Fruit fly (Drosophila melanogaster): ENCODE data around the gene p115.
A peak's percentile ranks its signal among the peaks of the same experiment; 100 is the strongest.

DNA sequence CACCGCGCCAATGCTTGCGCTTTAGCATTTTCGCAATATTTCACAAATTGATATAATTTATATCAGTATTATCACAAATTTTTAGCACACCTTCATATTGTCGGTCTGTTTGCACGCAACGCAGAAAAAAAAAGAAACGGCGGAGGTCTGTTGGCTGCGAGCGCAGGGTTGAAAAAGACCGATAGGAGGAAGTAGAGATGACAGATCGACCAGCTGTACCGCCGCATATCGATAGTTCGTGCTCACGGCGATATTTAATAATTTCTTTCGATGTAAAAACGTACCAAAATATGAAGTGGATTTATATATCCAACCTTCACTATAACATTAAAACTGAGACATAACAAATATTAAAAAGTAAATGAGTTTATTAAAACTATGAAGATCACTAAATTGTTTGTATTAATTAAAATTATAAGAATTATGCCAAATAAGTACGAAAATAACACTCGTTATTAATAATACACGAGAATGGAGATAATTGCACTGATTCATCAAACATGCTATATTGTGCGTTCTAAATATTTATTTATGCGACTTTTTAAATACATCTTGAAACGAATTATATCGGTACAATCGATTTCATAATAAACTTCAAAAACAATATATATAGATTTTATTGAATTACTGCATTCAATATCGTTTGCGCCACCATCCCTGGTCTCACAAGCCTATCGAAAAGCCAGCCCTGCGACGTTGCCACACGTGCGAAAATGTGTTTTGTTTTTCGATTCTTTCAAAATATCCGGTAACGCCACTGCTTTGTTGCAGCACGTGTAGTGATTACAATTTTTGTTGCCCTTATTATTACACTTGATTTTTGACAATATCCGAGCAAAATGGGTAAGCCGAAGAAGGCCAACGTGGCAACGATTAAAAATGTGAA is 7.6 kb downstream of the p115 start, which contains the start of the genes RpS6 and bys:
- TF ChIP-seq vri (GFP tag; optimal IDR thresholded peaks at IDR 0.05) (peak; percentile 40), Ets21C (GFP tag; optimal IDR thresholded peaks at IDR 0.05) (peak; percentile 2), CG6854 (GFP tag; optimal IDR thresholded peaks at IDR 0.05) (peak; percentile 83), Sox102F (GFP tag; optimal IDR thresholded peaks at IDR 0.05) (peak; percentile 74)

Data from whole organism, prepupa.